Fruit fly (Drosophila melanogaster) whole organism, embryonic: ENCODE results near the gene eIF2Bepsilon.

Experiments
- CG10267 ChIP-seq: fragments of 200-800 bp; sonication (Bioruptor generic); optimal IDR thresholded peaks from 2 replicates; lab custom pipeline; 2018; ENCODE audit warnings: missing biosample characterization, mild to moderate bottlenecking, missing genetic modification characterization, moderate library complexity
- CG10274 ChIP-seq: fragments of 200-800 bp; sonication (Bioruptor generic); optimal IDR thresholded peaks from 3 replicates; lab custom pipeline; 2017; ENCODE audit warnings: missing biosample characterization, mild to moderate bottlenecking, missing genetic modification characterization
- CG10366 ChIP-seq: fragments of 200-800 bp; sonication (Bioruptor generic); IDR thresholded peaks from 2 replicates; pipeline ENCODE4 v1.3.6; 2022; ENCODE audit warnings: missing biosample characterization, missing genetic modification characterization
- CG10462 ChIP-seq: fragments of 200-800 bp; sonication (Bioruptor generic); optimal IDR thresholded peaks from 2 replicates; lab custom pipeline; 2016; ENCODE audit warnings: missing biosample characterization, missing genetic modification characterization
- CG11456 ChIP-seq: fragments of 200-800 bp; sonication (Bioruptor generic); IDR thresholded peaks from 3 replicates; pipeline ENCODE4 v1.3.6; 2022; ENCODE audit warnings: missing biosample characterization, missing genetic modification characterization
- CG11696 ChIP-seq: fragments of 200-800 bp; sonication (Bioruptor generic); IDR thresholded peaks from 2 replicates; pipeline ENCODE4 v1.3.6; 2022; ENCODE audit warnings: missing biosample characterization, missing genetic modification characterization
- CG12155 ChIP-seq: fragments of 200-800 bp; sonication (Bioruptor generic); optimal IDR thresholded peaks from 3 replicates; lab custom pipeline; 2016; ENCODE audit warnings: missing biosample characterization, missing genetic modification characterization
- CG13775 ChIP-seq: fragments of 200-800 bp; sonication (Bioruptor generic); optimal IDR thresholded peaks from 3 replicates; lab custom pipeline; 2017; ENCODE audit warnings: missing biosample characterization, mild to moderate bottlenecking, missing genetic modification characterization
- CG17359 ChIP-seq: fragments of 200-800 bp; sonication (Bioruptor generic); optimal IDR thresholded peaks from 3 replicates; lab custom pipeline; 2018; ENCODE audit warnings: missing biosample characterization, mild to moderate bottlenecking, missing genetic modification characterization, moderate library complexity
- CG17802 ChIP-seq: fragments of 200-800 bp; sonication (Bioruptor generic); optimal IDR thresholded peaks from 2 replicates; lab custom pipeline; 2018; ENCODE audit warnings: missing biosample characterization, mild to moderate bottlenecking, missing genetic modification characterization, moderate library complexity
- CG18619 ChIP-seq: fragments of 200-800 bp; sonication (Bioruptor generic); optimal IDR thresholded peaks from 3 replicates; lab custom pipeline; 2017; ENCODE audit warnings: missing biosample characterization, mild to moderate bottlenecking, missing genetic modification characterization
- CG2116 ChIP-seq: fragments of 200-800 bp; sonication (Bioruptor generic); optimal IDR thresholded peaks from 3 replicates; lab custom pipeline; 2018; ENCODE audit warnings: missing biosample characterization, mild to moderate bottlenecking, missing genetic modification characterization
- CG2120 ChIP-seq: fragments of 200-800 bp; sonication (Bioruptor generic); optimal IDR thresholded peaks from 3 replicates; lab custom pipeline; 2016; ENCODE audit warnings: missing biosample characterization, missing genetic modification characterization
- CG2199 ChIP-seq: fragments of 200-800 bp; sonication (Bioruptor generic); IDR thresholded peaks from 3 replicates; pipeline ENCODE4 v1.3.6; 2022; ENCODE audit warnings: missing biosample characterization, missing genetic modification characterization
- CG2889 ChIP-seq: fragments of 200-800 bp; sonication (Bioruptor generic); IDR thresholded peaks from 3 replicates; pipeline ENCODE4 v1.3.6; 2022; ENCODE audit warnings: missing biosample characterization, missing genetic modification characterization
- CG3281 ChIP-seq: fragments of 200-800 bp; sonication (Bioruptor generic); optimal IDR thresholded peaks from 3 replicates; lab custom pipeline; 2017; ENCODE audit warnings: missing biosample characterization, mild to moderate bottlenecking, missing genetic modification characterization
- CG33557 ChIP-seq: fragments of 200-800 bp; sonication (Bioruptor generic); optimal IDR thresholded peaks from 2 replicates; lab custom pipeline; 2019; ENCODE audit warnings: missing biosample characterization, mild to moderate bottlenecking, missing genetic modification characterization, moderate library complexity
- CG4730 ChIP-seq: fragments of 200-800 bp; sonication (Bioruptor generic); IDR thresholded peaks from 2 replicates; pipeline ENCODE4 v1.3.6; 2022; ENCODE audit warnings: missing biosample characterization, missing genetic modification characterization
- CG7745 ChIP-seq: fragments of 200-800 bp; sonication (Bioruptor generic); optimal IDR thresholded peaks from 2 replicates; lab custom pipeline; 2018; ENCODE audit warnings: missing biosample characterization, mild to moderate bottlenecking, missing genetic modification characterization, moderate library complexity
- CG7839 ChIP-seq: fragments of 200-800 bp; sonication (Bioruptor generic); optimal IDR thresholded peaks from 3 replicates; lab custom pipeline; 2018; ENCODE audit warnings: missing biosample characterization, mild to moderate bottlenecking, missing genetic modification characterization, moderate library complexity
- CG8765 ChIP-seq: fragments of 200-800 bp; sonication (Bioruptor generic); IDR thresholded peaks from 2 replicates; pipeline ENCODE4 v1.3.6; 2022; ENCODE audit warnings: missing biosample characterization, missing genetic modification characterization
- CG8924 ChIP-seq: fragments of 200-800 bp; optimal IDR thresholded peaks from 3 replicates; lab custom pipeline; 2019; ENCODE audit warnings: missing biosample characterization, mild to moderate bottlenecking, missing genetic modification characterization, moderate library complexity
- CG9609 ChIP-seq: fragments of 200-800 bp; sonication (Bioruptor generic); optimal IDR thresholded peaks from 3 replicates; lab custom pipeline; 2016; ENCODE audit warnings: missing biosample characterization, missing genetic modification characterization
- GATAe ChIP-seq: fragments of 200-800 bp; sonication (Bioruptor generic); conservative IDR thresholded peaks from 2 replicates; pipeline ENCODE4 v1.3.6; 2022; ENCODE audit warnings: missing biosample characterization, missing genetic modification characterization
- H2.0 ChIP-seq: fragments of 200-800 bp; sonication (Bioruptor generic); IDR thresholded peaks from 2 replicates; pipeline ENCODE4 v1.3.6; 2022; ENCODE audit warnings: missing biosample characterization, missing genetic modification characterization
- HHEX ChIP-seq: fragments of 200-800 bp; sonication (Bioruptor generic); optimal IDR thresholded peaks from 3 replicates; lab custom pipeline; 2017; ENCODE audit warnings: missing biosample characterization, mild to moderate bottlenecking, missing genetic modification characterization, missing genetic modification reagents
- Hr51 ChIP-seq, 2 experiments: fragments of 200-800 bp; sonication (Bioruptor generic); optimal IDR thresholded peaks; 2 replicates in 1 of 2; 3 replicates in 1 of 2; lab custom pipeline; 2016 to 2018; ENCODE audit warnings: missing biosample characterization in 2 of 2, missing genetic modification characterization in 2 of 2, mild to moderate bottlenecking in 1 of 2, moderate library complexity in 1 of 2
- MBD-R2 ChIP-seq: fragments of 200-800 bp; sonication (Bioruptor generic); IDR thresholded peaks from 2 replicates; pipeline ENCODE4 v1.3.6; 2022; ENCODE audit warnings: missing biosample characterization, missing genetic modification characterization
- NC2β ChIP-seq: fragments of 200-800 bp; sonication (Bioruptor generic); optimal IDR thresholded peaks from 2 replicates; lab custom pipeline; 2016; ENCODE audit warnings: missing biosample characterization, missing genetic modification characterization
- Ravus ChIP-seq: fragments of 200-800 bp; sonication (Bioruptor generic); IDR thresholded peaks from 2 replicates; pipeline ENCODE4 v1.3.6; 2022; ENCODE audit warnings: missing biosample characterization, missing genetic modification characterization
- Sin3A ChIP-seq: fragments of >200 bp; optimal IDR thresholded peaks from 2 replicates; lab custom pipeline; 2018
- Six4 ChIP-seq: fragments of 200-800 bp; sonication (Bioruptor generic); optimal IDR thresholded peaks from 2 replicates; lab custom pipeline; 2016; ENCODE audit warnings: missing biosample characterization, missing genetic modification characterization
- Spps ChIP-seq: fragments of 200-800 bp; sonication (Bioruptor generic); optimal IDR thresholded peaks from 2 replicates; lab custom pipeline; 2018; ENCODE audit warnings: missing biosample characterization, mild to moderate bottlenecking, missing genetic modification characterization
- aop ChIP-seq: fragments of 200-800 bp; sonication (Bioruptor generic); IDR thresholded peaks from 2 replicates; pipeline ENCODE4 v1.3.6; 2022; ENCODE audit warnings: missing biosample characterization, missing genetic modification characterization
- ap ChIP-seq: fragments of 200-800 bp; sonication (Bioruptor generic); IDR thresholded peaks from 2 replicates; pipeline ENCODE4 v1.3.6; 2022; ENCODE audit warnings: missing biosample characterization, missing genetic modification characterization
- cato ChIP-seq: fragments of 200-800 bp; sonication (Bioruptor generic); optimal IDR thresholded peaks from 2 replicates; lab custom pipeline; 2016; ENCODE audit warnings: missing biosample characterization, missing genetic modification characterization, borderline replicate concordance
- chm ChIP-seq: fragments of 200-800 bp; sonication (Bioruptor generic); IDR thresholded peaks from 2 replicates; pipeline ENCODE4 v1.3.6; 2022; ENCODE audit warnings: missing biosample characterization, missing genetic modification characterization
- ham ChIP-seq: fragments of 200-800 bp; sonication (Bioruptor generic); IDR thresholded peaks from 2 replicates; pipeline ENCODE4 v1.3.6; 2022; ENCODE audit warnings: missing biosample characterization, missing genetic modification characterization
- insv ChIP-seq, 2 experiments: fragments of 200-800 bp; sonication (Bioruptor generic); optimal IDR thresholded peaks; 3 replicates each; lab custom pipeline; 2016 to 2018; ENCODE audit warnings: missing biosample characterization in 2 of 2, missing genetic modification characterization in 2 of 2
- lilli ChIP-seq: fragments of 200-800 bp; sonication (Bioruptor generic); optimal IDR thresholded peaks from 3 replicates; lab custom pipeline; 2016; ENCODE audit warnings: missing biosample characterization, missing genetic modification characterization
- nerfin-2 ChIP-seq: fragments of 200-800 bp; sonication (Bioruptor generic); IDR thresholded peaks from 2 replicates; pipeline ENCODE4 v1.3.6; 2022; ENCODE audit warnings: missing biosample characterization, missing genetic modification characterization; ENCODE audit not compliant: partially characterized antibody
- pita ChIP-seq: fragments of 200-800 bp; sonication (Bioruptor generic); optimal IDR thresholded peaks from 2 replicates; lab custom pipeline; 2017; ENCODE audit warnings: missing biosample characterization, mild to moderate bottlenecking, missing genetic modification characterization
- salm ChIP-seq: fragments of 200-800 bp; sonication (Bioruptor generic); optimal IDR thresholded peaks from 2 replicates; lab custom pipeline; 2018; ENCODE audit warnings: missing biosample characterization, mild to moderate bottlenecking, missing genetic modification characterization
- sens-2 ChIP-seq: fragments of 200-800 bp; sonication (Bioruptor generic); IDR thresholded peaks from 2 replicates; pipeline ENCODE4 v1.3.6; 2022; ENCODE audit warnings: missing biosample characterization, missing genetic modification characterization
- sima ChIP-seq: fragments of 200-800 bp; sonication (Bioruptor generic); optimal IDR thresholded peaks from 2 replicates; lab custom pipeline; 2016; ENCODE audit warnings: missing biosample characterization, missing genetic modification characterization
- sna ChIP-seq: fragments of 200-800 bp; sonication (Bioruptor generic); IDR thresholded peaks from 2 replicates; pipeline ENCODE4 v1.3.6; 2022; ENCODE audit warnings: missing biosample characterization, missing genetic modification characterization; ENCODE audit not compliant: partially characterized antibody
- sqz ChIP-seq: fragments of 200-800 bp; sonication (Bioruptor generic); optimal IDR thresholded peaks from 3 replicates; lab custom pipeline; 2018; ENCODE audit warnings: missing biosample characterization, mild to moderate bottlenecking, missing genetic modification characterization
- stwl ChIP-seq: fragments of 200-800 bp; sonication (Bioruptor generic); optimal IDR thresholded peaks from 3 replicates; lab custom pipeline; 2018; ENCODE audit warnings: missing biosample characterization, mild to moderate bottlenecking, missing genetic modification characterization, moderate library complexity
- tio ChIP-seq: fragments of 200-800 bp; sonication (Bioruptor generic); optimal IDR thresholded peaks from 2 replicates; lab custom pipeline; 2017; ENCODE audit warnings: missing biosample characterization, missing genetic modification characterization, inconsistent platforms
- trh ChIP-seq: fragments of 200-800 bp; sonication (Bioruptor generic); optimal IDR thresholded peaks from 2 replicates; lab custom pipeline; 2016; ENCODE audit warnings: missing biosample characterization, missing genetic modification characterization
- wek ChIP-seq: fragments of 200-800 bp; sonication (Bioruptor generic); optimal IDR thresholded peaks from 3 replicates; lab custom pipeline; 2018; ENCODE audit warnings: missing biosample characterization, mild to moderate bottlenecking, missing genetic modification characterization, moderate library complexity

The eIF2Bepsilon gene

dm6 chrX:1922765-1923501 lies at the start of gene eIF2Bepsilon, which contains the start of gene Ocrl (continued):
- TF ChIP-seq CG2199 (no peak), CG18619 (GFP tag; lab: Kevin White, UChicago) (no peak), lilli (no peak), CG4730 (GFP tag; lab: Robert Waterston, UW) (no peak), chm (GFP tag; lab: Robert Waterston, UW) (no peak), CG11696 (GFP tag; lab: Robert Waterston, UW) (no peak), Spps (tag; lab: Kevin White, UChicago) (peak; percentile 4), CG17359 (tag; lab: Kevin White, UChicago) (no peak), CG8765 (no peak), H2.0 (GFP tag; lab: Robert Waterston, UW) (no peak), wek (GFP tag; lab: Kevin White, UChicago) (no peak), CG2120 (peak; percentile 0), pita (GFP tag; lab: Kevin White, UChicago) (peak; percentile 73), CG10267 (tag; lab: Kevin White, UChicago) (peak; percentile 9), CG2889 (GFP tag; lab: Robert Waterston, UW) (no peak), tio (GFP tag; lab: Kevin White, UChicago) (no peak), CG33557 (GFP tag; lab: Kevin White, UChicago) (no peak), sna (GFP tag; lab: Robert Waterston, UW) (no peak; the same call in 1 of the 2 replicates), aop (no peak), CG11456 (GFP tag; lab: Robert Waterston, UW) (no peak), Sin3A (lab: Kevin White, UChicago) (peak; percentile 77), CG10366 (GFP tag; lab: Robert Waterston, UW) (no peak), sima (GFP tag; lab: Kevin White, UChicago) (no peak), nerfin-2 (no peak), CG7839 (tag; lab: Kevin White, UChicago) (no peak), CG9609 (GFP tag; lab: Kevin White, UChicago) (peak; percentile 11), salm (tag; lab: Kevin White, UChicago) (no peak), cato (GFP tag; lab: Kevin White, UChicago) (no peak), Ravus (GFP tag; lab: Robert Waterston, UW) (no peak), insv (GFP tag; optimal IDR thresholded peaks at IDR 0.05; lab: Kevin White, UChicago) (peak; percentile 93 to 99), CG12155 (GFP tag; lab: Kevin White, UChicago) (peak; percentile 78), sqz (GFP tag; lab: Kevin White, UChicago) (no peak), CG2116 (peak; percentile 66), NC2β (no peak), CG17802 (tag; lab: Kevin White, UChicago) (no peak), CG10274 (peak; percentile 59), CG3281 (no peak), CG13775 (GFP tag; lab: Kevin White, UChicago) (no peak), CG8924 (tag; lab: Kevin White, UChicago) (no peak), stwl (tag; lab: Kevin White, UChicago) (no peak), trh (GFP tag; lab: Kevin White, UChicago) (no peak), MBD-R2 (GFP tag; lab: Robert Waterston, UW) (peak; percentile 94), ham (GFP tag; lab: Robert Waterston, UW) (no peak), sens-2 (no peak), CG7745 (no peak), ap (no peak), GATAe (no peak), Hr51 (GFP tag; optimal IDR thresholded peaks at IDR 0.05; lab: Kevin White, UChicago) (no peak), Six4 (GFP tag; lab: Kevin White, UChicago) (no peak), CG10462 (GFP tag; lab: Kevin White, UChicago) (no peak), HHEX (GFP tag; lab: Kevin White, UChicago) (no peak)
